Fruit fly (Drosophila melanogaster) whole organism, embryonic: Measurements from ENCODE around the gene CG14227.
A peak's percentile ranks its signal among the peaks of the same experiment; 100 is the strongest.

Experiments used
- Abd-B ChIP-seq: fragments of 200-800 bp; sonication (Bioruptor generic); optimal IDR thresholded peaks from 2 replicates; lab custom pipeline; 2018; ENCODE audit warnings: missing biosample characterization, mild to moderate bottlenecking, missing genetic modification characterization, moderate library complexity
- Bgb ChIP-seq: fragments of 200-800 bp; sonication (Bioruptor generic); IDR thresholded peaks from 2 replicates; pipeline ENCODE4 v1.3.6; 2022; ENCODE audit warnings: missing biosample characterization, missing genetic modification characterization; ENCODE audit not compliant: partially characterized antibody
- CG10147 ChIP-seq: fragments of 200-800 bp; sonication (Bioruptor generic); optimal IDR thresholded peaks from 2 replicates; lab custom pipeline; 2019; ENCODE audit warnings: missing biosample characterization, mild to moderate bottlenecking, missing genetic modification characterization, moderate library complexity
- CG13296 ChIP-seq: fragments of 200-800 bp; sonication (Bioruptor generic); optimal IDR thresholded peaks from 3 replicates; lab custom pipeline; 2018; ENCODE audit warnings: missing biosample characterization, mild to moderate bottlenecking, missing genetic modification characterization
- CG14441 ChIP-seq: fragments of 200-800 bp; sonication (Bioruptor generic); IDR thresholded peaks from 2 replicates; pipeline ENCODE4 v1.3.6; 2022; ENCODE audit warnings: missing biosample characterization, missing genetic modification characterization
- CG15514 ChIP-seq: fragments of 200-800 bp; sonication (Bioruptor generic); optimal IDR thresholded peaks from 3 replicates; lab custom pipeline; 2017; ENCODE audit warnings: missing biosample characterization, missing genetic modification characterization, mild to moderate bottlenecking, moderate library complexity, missing genetic modification reagents
- CG1603 ChIP-seq: fragments of 200-800 bp; sonication (Bioruptor generic); optimal IDR thresholded peaks from 2 replicates; lab custom pipeline; 2019; ENCODE audit warnings: missing biosample characterization, mild to moderate bottlenecking, missing genetic modification characterization, moderate library complexity
- CG30020 ChIP-seq: fragments of 200-800 bp; optimal IDR thresholded peaks from 2 replicates; lab custom pipeline; 2019; ENCODE audit warnings: missing biosample characterization, mild to moderate bottlenecking, missing genetic modification characterization, moderate library complexity
- CG33557 ChIP-seq: fragments of 200-800 bp; sonication (Bioruptor generic); optimal IDR thresholded peaks from 2 replicates; lab custom pipeline; 2019; ENCODE audit warnings: missing biosample characterization, mild to moderate bottlenecking, missing genetic modification characterization, moderate library complexity
- CG34422 ChIP-seq: fragments of 200-800 bp; sonication (Bioruptor generic); IDR thresholded peaks from 3 replicates; pipeline ENCODE4 v1.3.6; 2022; ENCODE audit warnings: missing biosample characterization, missing genetic modification characterization
- CG3847 ChIP-seq: fragments of 200-800 bp; sonication (Bioruptor generic); IDR thresholded peaks from 2 replicates; pipeline ENCODE4 v1.3.6; 2022; ENCODE audit warnings: missing biosample characterization, missing genetic modification characterization
- CG3995 ChIP-seq: fragments of 200-800 bp; sonication (Bioruptor generic); optimal IDR thresholded peaks from 3 replicates; lab custom pipeline; 2016; ENCODE audit warnings: missing biosample characterization, missing genetic modification characterization
- CG42726 ChIP-seq: fragments of 200-800 bp; sonication (Bioruptor generic); IDR thresholded peaks from 2 replicates; pipeline ENCODE4 v1.3.6; 2022; ENCODE audit warnings: missing biosample characterization, missing genetic modification characterization; ENCODE audit not compliant: partially characterized antibody
- CG4617 ChIP-seq: fragments of 200-800 bp; sonication (Bioruptor generic); optimal IDR thresholded peaks from 3 replicates; lab custom pipeline; 2016; ENCODE audit warnings: missing biosample characterization, missing genetic modification characterization, borderline replicate concordance
- CG5953 ChIP-seq: fragments of 200-800 bp; sonication (Bioruptor generic); IDR thresholded peaks from 2 replicates; pipeline ENCODE4 v1.3.6; 2022; ENCODE audit warnings: missing biosample characterization, missing genetic modification characterization
- CG6791 ChIP-seq: fragments of 200-800 bp; sonication (Bioruptor generic); IDR thresholded peaks from 3 replicates; pipeline ENCODE4 v1.3.6; 2022; ENCODE audit warnings: missing biosample characterization, missing genetic modification characterization; ENCODE audit not compliant: partially characterized antibody
- CG9797 ChIP-seq: fragments of 200-800 bp; sonication (Bioruptor generic); optimal IDR thresholded peaks from 3 replicates; lab custom pipeline; 2018; ENCODE audit warnings: missing biosample characterization, mild to moderate bottlenecking, missing genetic modification characterization
- CG9932 ChIP-seq: fragments of 200-800 bp; sonication (Bioruptor generic); IDR thresholded peaks from 2 replicates; pipeline ENCODE4 v1.3.6; 2022; ENCODE audit warnings: missing biosample characterization, missing genetic modification characterization
- E2f1 ChIP-seq: fragments of 200-800 bp; sonication (Bioruptor generic); IDR thresholded peaks from 2 replicates; pipeline ENCODE4 v1.3.6; 2022; ENCODE audit warnings: missing biosample characterization, missing genetic modification characterization
- Gug ChIP-seq: fragments of 200-800 bp; sonication (Bioruptor generic); IDR thresholded peaks from 4 replicates; pipeline ENCODE4 v1.3.6; 2022; ENCODE audit warnings: missing biosample characterization, missing genetic modification characterization
- HLHmδ ChIP-seq: fragments of 200-800 bp; sonication (Bioruptor generic); optimal IDR thresholded peaks from 2 replicates; lab custom pipeline; 2018; ENCODE audit warnings: missing biosample characterization, mild to moderate bottlenecking, missing genetic modification characterization, moderate library complexity
- HmgZ ChIP-seq: fragments of 200-800 bp; sonication (Bioruptor generic); optimal IDR thresholded peaks from 2 replicates; lab custom pipeline; 2018; ENCODE audit warnings: missing biosample characterization, mild to moderate bottlenecking, missing genetic modification characterization
- MBD-R2 ChIP-seq: fragments of 200-800 bp; sonication (Bioruptor generic); IDR thresholded peaks from 2 replicates; pipeline ENCODE4 v1.3.6; 2022; ENCODE audit warnings: missing biosample characterization, missing genetic modification characterization
- Med ChIP-seq: fragments of 200-800 bp; sonication (Bioruptor generic); peaks from one replicate; lab custom pipeline; 2016; ENCODE audit warnings: missing biosample characterization, missing genetic modification characterization, mild to moderate bottlenecking, inconsistent platforms, moderate library complexity
- Myb ChIP-seq: fragments of 200-800 bp; sonication (Bioruptor generic); optimal IDR thresholded peaks from 2 replicates; lab custom pipeline; 2016; ENCODE audit warnings: missing biosample characterization, missing genetic modification characterization
- Neu2 ChIP-seq: fragments of 200-800 bp; sonication (Bioruptor generic); optimal IDR thresholded peaks from 3 replicates; lab custom pipeline; 2016; ENCODE audit warnings: missing biosample characterization, missing genetic modification characterization, borderline replicate concordance
- Pdp1 ChIP-seq, 2 experiments: fragments of 200-800 bp; sonication (Bioruptor generic); optimal IDR thresholded peaks; 3 replicates each; lab custom pipeline; 2016; ENCODE audit warnings: missing biosample characterization in 2 of 2, missing genetic modification characterization in 2 of 2, mild to moderate bottlenecking in 1 of 2, moderate library complexity in 1 of 2
- Scr ChIP-seq: fragments of 200-800 bp; sonication (Bioruptor generic); IDR thresholded peaks from 2 replicates; pipeline ENCODE4 v1.3.6; 2022; ENCODE audit warnings: missing biosample characterization, missing genetic modification characterization; ENCODE audit not compliant: partially characterized antibody
- Sin3A ChIP-seq: fragments of >200 bp; optimal IDR thresholded peaks from 2 replicates; lab custom pipeline; 2018
- amos ChIP-seq: fragments of 200-800 bp; sonication (Bioruptor generic); IDR thresholded peaks from 2 replicates; pipeline ENCODE4 v1.3.6; 2022; ENCODE audit warnings: missing biosample characterization, missing genetic modification characterization; ENCODE audit not compliant: partially characterized antibody
- aop ChIP-seq: fragments of 200-800 bp; sonication (Bioruptor generic); IDR thresholded peaks from 2 replicates; pipeline ENCODE4 v1.3.6; 2022; ENCODE audit warnings: missing biosample characterization, missing genetic modification characterization
- ci ChIP-seq: fragments of 200-800 bp; sonication (Bioruptor generic); IDR thresholded peaks from 3 replicates; pipeline ENCODE4 v1.3.6; 2022; ENCODE audit warnings: missing biosample characterization, missing genetic modification characterization
- corto ChIP-seq: fragments of 200-800 bp; sonication (Bioruptor generic); optimal IDR thresholded peaks from 2 replicates; lab custom pipeline; 2016; ENCODE audit warnings: missing biosample characterization, mild to moderate bottlenecking, missing genetic modification characterization, moderate library complexity
- gfzf ChIP-seq: fragments of 200-800 bp; sonication (Bioruptor generic); optimal IDR thresholded peaks from 2 replicates; lab custom pipeline; 2016; ENCODE audit warnings: missing biosample characterization, mild to moderate bottlenecking, missing genetic modification characterization, moderate library complexity
- gsb-n ChIP-seq: fragments of 200-800 bp; sonication (Bioruptor generic); optimal IDR thresholded peaks from 3 replicates; lab custom pipeline; 2018; ENCODE audit warnings: missing biosample characterization, mild to moderate bottlenecking, missing genetic modification characterization
- jigr1 ChIP-seq: fragments of 200-800 bp; sonication (Bioruptor generic); IDR thresholded peaks from 3 replicates; pipeline ENCODE4 v1.3.6; 2022; ENCODE audit warnings: missing biosample characterization, missing genetic modification characterization
- knrl ChIP-seq: fragments of 200-800 bp; sonication (Bioruptor generic); IDR thresholded peaks from 3 replicates; pipeline ENCODE4 v1.3.6; 2022; ENCODE audit warnings: missing biosample characterization, missing genetic modification characterization; ENCODE audit not compliant: partially characterized antibody
- lilli ChIP-seq: fragments of 200-800 bp; sonication (Bioruptor generic); optimal IDR thresholded peaks from 3 replicates; lab custom pipeline; 2016; ENCODE audit warnings: missing biosample characterization, missing genetic modification characterization
- pzg ChIP-seq: fragments of 200-800 bp; sonication (Bioruptor generic); optimal IDR thresholded peaks from 3 replicates; lab custom pipeline; 2018; ENCODE audit warnings: missing biosample characterization, mild to moderate bottlenecking, missing genetic modification characterization, moderate library complexity
- row ChIP-seq: fragments of 200-800 bp; sonication (Bioruptor generic); IDR thresholded peaks from 3 replicates; pipeline ENCODE4 v1.3.6; 2022; ENCODE audit warnings: missing biosample characterization, missing genetic modification characterization
- salm ChIP-seq: fragments of 200-800 bp; sonication (Bioruptor generic); optimal IDR thresholded peaks from 2 replicates; lab custom pipeline; 2018; ENCODE audit warnings: missing biosample characterization, mild to moderate bottlenecking, missing genetic modification characterization
- schlank ChIP-seq: fragments of 200-800 bp; sonication (Bioruptor generic); optimal IDR thresholded peaks from 2 replicates; lab custom pipeline; 2018; ENCODE audit warnings: missing biosample characterization, mild to moderate bottlenecking, missing genetic modification characterization
- sd ChIP-seq: fragments of 200-800 bp; sonication (Bioruptor generic); optimal IDR thresholded peaks from 3 replicates; lab custom pipeline; 2018; ENCODE audit warnings: missing biosample characterization, mild to moderate bottlenecking, missing genetic modification characterization, moderate library complexity
- sens ChIP-seq: fragments of 200-800 bp; sonication (Bioruptor generic); peaks from one replicate; lab custom pipeline; 2016; ENCODE audit warnings: missing biosample characterization, missing genetic modification characterization
- sisA ChIP-seq: fragments of 200-800 bp; sonication (Bioruptor generic); IDR thresholded peaks from 2 replicates; pipeline ENCODE4 v1.3.6; 2022; ENCODE audit warnings: missing biosample characterization, missing genetic modification characterization
- stwl ChIP-seq: fragments of 200-800 bp; sonication (Bioruptor generic); optimal IDR thresholded peaks from 3 replicates; lab custom pipeline; 2018; ENCODE audit warnings: missing biosample characterization, mild to moderate bottlenecking, missing genetic modification characterization, moderate library complexity
- unc-4 ChIP-seq: fragments of 200-800 bp; sonication (Bioruptor generic); IDR thresholded peaks from 2 replicates; pipeline ENCODE4 v1.3.6; 2022; ENCODE audit warnings: missing biosample characterization, missing genetic modification characterization; ENCODE audit not compliant: partially characterized antibody
- zfh1 ChIP-seq: fragments of 200-800 bp; sonication (Bioruptor generic); IDR thresholded peaks from 3 replicates; pipeline ENCODE4 v1.3.6; 2022; ENCODE audit warnings: missing biosample characterization, missing genetic modification characterization
- zfh2 ChIP-seq: fragments of 200-800 bp; sonication (Bioruptor generic); optimal IDR thresholded peaks from 2 replicates; lab custom pipeline; 2016; ENCODE audit warnings: missing biosample characterization, missing genetic modification characterization

The CG14227 gene

dm6 chrX:19696845-19697244 is 8.1 kb upstream of the CG14227 start, which contains the start of gene Cdc42 (continued):
- TF ChIP-seq gfzf (GFP tag; lab: Kevin White, UChicago) (peak; percentile 58), Pdp1 (GFP tag; optimal IDR thresholded peaks at IDR 0.05; lab: Kevin White, UChicago) (peak in 1 of 2 experiments; percentile 6), ci (GFP tag; lab: Robert Waterston, UW) (peak; percentile 30; the same call in 1 of the 3 replicates), Myb (peak; percentile 4), Med (peak; percentile 87), sd (tag; lab: Kevin White, UChicago) (peak; percentile 2), HmgZ (tag; lab: Kevin White, UChicago) (no peak), Gug (no peak), Sin3A (no peak), knrl (GFP tag; lab: Robert Waterston, UW) (0 out of 3 replicates have a peak, but pooled peaks have one; percentile 11), CG33557 (GFP tag; lab: Kevin White, UChicago) (no peak), amos (GFP tag; lab: Robert Waterston, UW) (peak; percentile 45), salm (tag; lab: Kevin White, UChicago) (no peak), CG42726 (GFP tag; lab: Robert Waterston, UW) (0 out of 2 replicates have a peak, but pooled peaks have one; percentile 20), E2f1 (GFP tag; lab: Robert Waterston, UW) (no peak), zfh2 (GFP tag; lab: Kevin White, UChicago) (peak; percentile 6), MBD-R2 (peak; percentile 51), schlank (tag; lab: Kevin White, UChicago) (no peak), CG15514 (GFP tag; lab: Kevin White, UChicago) (peak; percentile 42), Abd-B (no peak), Bgb (GFP tag; lab: Robert Waterston, UW) (0 out of 2 replicates have a peak, but pooled peaks have one; percentile 6), CG1603 (peak; percentile 57), HLHmδ (GFP tag; lab: Kevin White, UChicago) (peak; percentile 17), CG30020 (tag; lab: Kevin White, UChicago) (peak; percentile 22), CG9797 (peak; percentile 20), row (GFP tag; lab: Robert Waterston, UW) (peak; percentile 69), sisA (no peak), CG10147 (no peak), Neu2 (GFP tag; lab: Kevin White, UChicago) (no peak), CG3995 (GFP tag; lab: Kevin White, UChicago) (peak; percentile 92), CG5953 (GFP tag; lab: Robert Waterston, UW) (no peak), stwl (peak; percentile 32), zfh1 (GFP tag; lab: Robert Waterston, UW) (peak; percentile 34; the same call in 2 of the 3 replicates), gsb-n (tag; lab: Kevin White, UChicago) (no peak), CG13296 (GFP tag; lab: Kevin White, UChicago) (no peak), unc-4 (GFP tag; lab: Robert Waterston, UW) (0 out of 2 replicates have a peak, but pooled peaks have one; percentile 24), CG14441 (GFP tag; lab: Robert Waterston, UW) (no peak), CG34422 (GFP tag; lab: Robert Waterston, UW) (0 out of 3 replicates have a peak, but pooled peaks have one; percentile 31), CG6791 (GFP tag; lab: Robert Waterston, UW) (peak; percentile 42; the same call in 2 of the 3 replicates), sens (GFP tag; lab: Kevin White, UChicago) (peak; percentile 49), lilli (GFP tag; lab: Kevin White, UChicago) (no peak), corto (no peak), CG9932 (GFP tag; lab: Robert Waterston, UW) (peak; percentile 41; the same call in 1 of the 2 replicates), jigr1 (GFP tag; lab: Robert Waterston, UW) (no peak), Scr (0 out of 2 replicates have a peak, but pooled peaks have one; percentile 13), CG4617 (GFP tag; lab: Kevin White, UChicago) (peak; percentile 51), aop (peak; percentile 51; the same call in 1 of the 2 replicates), CG3847 (GFP tag; lab: Robert Waterston, UW) (0 out of 2 replicates have a peak, but pooled peaks have one; percentile 17), pzg (GFP tag; lab: Kevin White, UChicago) (peak; percentile 66)
